Fruit fly (Drosophila melanogaster): ENCODE measurements around the gene Pcyt2.
A peak's percentile ranks its signal among the peaks of the same experiment; 100 is the strongest.

The Pcyt2 gene

dm6 chr3L:1533699-1534431 is 19.4 kb upstream of the Pcyt2 start, which contains the start of gene Iml1 (continued):
- TF ChIP-seq TFAM (GFP tag; optimal IDR thresholded peaks at IDR 0.05) = no peak
- TF ChIP-seq CG11456 (GFP tag; IDR thresholded peaks at IDR 0.05) = peak; percentile 72
- peak; percentile 28 for TF ChIP-seq tin (GFP tag; optimal IDR thresholded peaks at IDR 0.05)
- TF ChIP-seq CG12391 (tag; optimal IDR thresholded peaks at IDR 0.05) = peak; percentile 68
- TF ChIP-seq pan (optimal IDR thresholded peaks at IDR 0.05) = no peak
- peak in 1 of 2 experiments; percentile 53 for TF ChIP-seq pan (GFP tag; optimal IDR thresholded peaks at IDR 0.05 in 1 of 2, IDR thresholded peaks at IDR 0.05 in 1 of 2)
- TF ChIP-seq CG14710 (tag; optimal IDR thresholded peaks at IDR 0.05) = peak; percentile 50
- no peak for TF ChIP-seq CG30020 (tag; optimal IDR thresholded peaks at IDR 0.05)
- TF ChIP-seq ttk (GFP tag; IDR thresholded peaks at IDR 0.05) = 0 out of 2 replicates have a peak, but pooled peaks have one; percentile 23
- peak; percentile 77 for TF ChIP-seq slbo (GFP tag; IDR thresholded peaks at IDR 0.05)
- peak; percentile 7 for TF ChIP-seq CG9727 (GFP tag; optimal IDR thresholded peaks at IDR 0.05)
- peak; percentile 43 for TF ChIP-seq YL-1 (GFP tag; optimal IDR thresholded peaks at IDR 0.05)
- peak; percentile 52 for TF ChIP-seq phol (tag; optimal IDR thresholded peaks at IDR 0.05)
- TF ChIP-seq row (GFP tag; IDR thresholded peaks at IDR 0.05) = peak; percentile 83
- TF ChIP-seq klu (GFP tag; IDR thresholded peaks at IDR 0.05) = peak; percentile 27
- TF ChIP-seq CG10979 (tag; optimal IDR thresholded peaks at IDR 0.05) = peak; percentile 24
- peak; percentile 17 for TF ChIP-seq NfI (GFP tag; optimal IDR thresholded peaks at IDR 0.05)
- 0 out of 3 replicates have a peak, but pooled peaks have one; percentile 12 for TF ChIP-seq CG2889 (GFP tag; IDR thresholded peaks at IDR 0.05)
- peak; percentile 60 for TF ChIP-seq CG14441 (GFP tag; IDR thresholded peaks at IDR 0.05)
- TF ChIP-seq nerfin-1 (tag; optimal IDR thresholded peaks at IDR 0.05) = peak; percentile 60
- TF ChIP-seq CG9215 (GFP tag; IDR thresholded peaks at IDR 0.05) = peak; percentile 45
- 0 out of 2 replicates have a peak, but pooled peaks have one; percentile 14 for TF ChIP-seq toy (GFP tag; IDR thresholded peaks at IDR 0.05)
- TF ChIP-seq bowl (GFP tag; IDR thresholded peaks at IDR 0.05) = no peak
- TF ChIP-seq fd96Cb (tag; optimal IDR thresholded peaks at IDR 0.05) = peak; percentile 6
- TF ChIP-seq CG4820 (GFP tag; optimal IDR thresholded peaks at IDR 0.05) = peak; percentile 27
- no peak for TF ChIP-seq Sry-β (GFP tag; optimal IDR thresholded peaks at IDR 0.05)
- TF ChIP-seq CG6689 (GFP tag; IDR thresholded peaks at IDR 0.05) = peak; percentile 85
- TF ChIP-seq Gug (GFP tag; IDR thresholded peaks at IDR 0.05) = peak; percentile 78
- TF ChIP-seq fd3F (GFP tag; optimal IDR thresholded peaks at IDR 0.05) = peak; percentile 39
- peak; percentile 41; the same call in 1 of the 2 replicates for TF ChIP-seq CG4404 (GFP tag; IDR thresholded peaks at IDR 0.05)
- TF ChIP-seq hkb (optimal IDR thresholded peaks at IDR 0.05) = no peak
- peak; percentile 33; the same call in 1 of the 2 replicates for TF ChIP-seq hkb (GFP tag; IDR thresholded peaks at IDR 0.05)
- peak; percentile 65; the same call in 1 of the 2 replicates for TF ChIP-seq MBD-R2 (GFP tag; IDR thresholded peaks at IDR 0.05)
- peak; percentile 12 for TF ChIP-seq cwo (GFP tag; optimal IDR thresholded peaks at IDR 0.05)
- TF ChIP-seq slou (GFP tag; optimal IDR thresholded peaks at IDR 0.05) = peak; percentile 28
- peak; percentile 61 for TF ChIP-seq Abd-B (GFP tag; optimal IDR thresholded peaks at IDR 0.05)
- peak; percentile 29; the same call in 1 of the 3 replicates for TF ChIP-seq ase (GFP tag; IDR thresholded peaks at IDR 0.05)
- no peak for TF ChIP-seq ind (GFP tag; optimal IDR thresholded peaks at IDR 0.05)
- TF ChIP-seq CG18619 (GFP tag; optimal IDR thresholded peaks at IDR 0.05) = no peak
- no peak for TF ChIP-seq Trl (optimal IDR thresholded peaks at IDR 0.05)
- peak; percentile 32 for TF ChIP-seq Trl (GFP tag; optimal IDR thresholded peaks at IDR 0.05)
- 0 out of 2 replicates have a peak, but pooled peaks have one; percentile 20 for TF ChIP-seq CG11085 (GFP tag; IDR thresholded peaks at IDR 0.05)
- TF ChIP-seq CG15479 (GFP tag; optimal IDR thresholded peaks at IDR 0.05) = peak; percentile 61
- TF ChIP-seq CG13424 (tag; optimal IDR thresholded peaks at IDR 0.05) = peak; percentile 30
- TF ChIP-seq CG12104 (GFP tag; optimal IDR thresholded peaks at IDR 0.05) = peak; percentile 7
- peak; percentile 61 for TF ChIP-seq CG4424 (GFP tag; optimal IDR thresholded peaks at IDR 0.05)
- peak; percentile 34 for TF ChIP-seq trem (tag; optimal IDR thresholded peaks at IDR 0.05)
- TF ChIP-seq esg (GFP tag; conservative IDR thresholded peaks at IDR 0.05) = 0 out of 2 replicates have a peak, but pooled peaks have one; percentile 29
- peak; percentile 52 for TF ChIP-seq Myb (GFP tag; optimal IDR thresholded peaks at IDR 0.05)
- peak; percentile 31; the same call in 1 of the 2 replicates for TF ChIP-seq CG4360 (GFP tag; IDR thresholded peaks at IDR 0.05)

Data from whole organism, embryonic.